Fruit fly (Drosophila melanogaster) whole organism, embryonic: Measurements from ENCODE around the gene Acp36DE.

Experiments
- Abd-B ChIP-seq: fragments of 200-800 bp; sonication (Bioruptor generic); optimal IDR thresholded peaks from 2 replicates; lab custom pipeline; 2018; ENCODE audit warnings: missing biosample characterization, mild to moderate bottlenecking, missing genetic modification characterization, moderate library complexity
- Atf-2 ChIP-seq: fragments of 200-800 bp; sonication (Bioruptor generic); optimal IDR thresholded peaks from 2 replicates; lab custom pipeline; 2016; ENCODE audit warnings: missing biosample characterization, missing genetic modification characterization
- Awh ChIP-seq: fragments of 200-800 bp; sonication (Bioruptor generic); IDR thresholded peaks from 2 replicates; pipeline ENCODE4, ENCODE4 v1.3.6; 2022; ENCODE audit warnings: missing biosample characterization, missing genetic modification characterization
- Blimp-1 ChIP-seq: fragments of 200-800 bp; sonication (Bioruptor generic); optimal IDR thresholded peaks from 3 replicates; lab custom pipeline; 2018; ENCODE audit warnings: missing biosample characterization, missing genetic modification characterization, mild to moderate bottlenecking, moderate library complexity, missing genetic modification reagents
- CG1024 ChIP-seq: fragments of 200-800 bp; sonication (Bioruptor generic); IDR thresholded peaks from 2 replicates; pipeline ENCODE4 v1.3.6; 2022; ENCODE audit warnings: missing biosample characterization, missing genetic modification characterization
- CG10366 ChIP-seq: fragments of 200-800 bp; sonication (Bioruptor generic); IDR thresholded peaks from 2 replicates; pipeline ENCODE4 v1.3.6; 2022; ENCODE audit warnings: missing biosample characterization, missing genetic modification characterization
- CG10462 ChIP-seq: fragments of 200-800 bp; sonication (Bioruptor generic); optimal IDR thresholded peaks from 2 replicates; lab custom pipeline; 2016; ENCODE audit warnings: missing biosample characterization, missing genetic modification characterization
- CG10543 ChIP-seq: fragments of 200-800 bp; sonication (Bioruptor generic); optimal IDR thresholded peaks from 3 replicates; lab custom pipeline; 2017; ENCODE audit warnings: missing biosample characterization, mild to moderate bottlenecking, missing genetic modification characterization, moderate library complexity
- CG10565 ChIP-seq: fragments of 200-800 bp; sonication (Bioruptor generic); optimal IDR thresholded peaks from 3 replicates; lab custom pipeline; 2016; ENCODE audit warnings: missing biosample characterization, mild to moderate bottlenecking, missing genetic modification characterization
- CG10959 ChIP-seq: fragments of 200-800 bp; sonication (Bioruptor generic); IDR thresholded peaks from 2 replicates; pipeline ENCODE4 v1.3.6; 2022; ENCODE audit warnings: missing biosample characterization, missing genetic modification characterization
- CG12942 ChIP-seq: fragments of 200-800 bp; sonication (Bioruptor generic); optimal IDR thresholded peaks from 3 replicates; lab custom pipeline; 2016; ENCODE audit warnings: missing biosample characterization, missing genetic modification characterization
- CG15073 ChIP-seq: fragments of 200-800 bp; sonication (Bioruptor generic); optimal IDR thresholded peaks from 2 replicates; lab custom pipeline; 2016; ENCODE audit warnings: missing biosample characterization, missing genetic modification characterization
- CG1529 ChIP-seq: fragments of 200-800 bp; sonication (Bioruptor generic); optimal IDR thresholded peaks from 3 replicates; lab custom pipeline; 2018; ENCODE audit warnings: missing biosample characterization, missing genetic modification characterization
- CG1647 ChIP-seq: fragments of 200-800 bp; sonication (Bioruptor generic); optimal IDR thresholded peaks from 3 replicates; lab custom pipeline; 2016; ENCODE audit warnings: missing biosample characterization, missing genetic modification characterization
- CG17361 ChIP-seq: fragments of 200-800 bp; sonication (Bioruptor generic); IDR thresholded peaks from 3 replicates; pipeline ENCODE4 v1.3.6; 2022; ENCODE audit warnings: missing biosample characterization, missing genetic modification characterization
- CG17612 ChIP-seq: fragments of 200-800 bp; sonication (Bioruptor generic); IDR thresholded peaks from 2 replicates; pipeline ENCODE4 v1.3.6; 2022; ENCODE audit warnings: missing biosample characterization, missing genetic modification characterization
- CG17802 ChIP-seq: fragments of 200-800 bp; sonication (Bioruptor generic); optimal IDR thresholded peaks from 2 replicates; lab custom pipeline; 2018; ENCODE audit warnings: missing biosample characterization, mild to moderate bottlenecking, missing genetic modification characterization, moderate library complexity
- CG2678 ChIP-seq: fragments of 200-800 bp; sonication (Bioruptor generic); optimal IDR thresholded peaks from 3 replicates; lab custom pipeline; 2019; ENCODE audit warnings: missing biosample characterization, mild to moderate bottlenecking, missing genetic modification characterization, moderate library complexity
- CG4360 ChIP-seq: fragments of 200-800 bp; sonication (Bioruptor generic); IDR thresholded peaks from 2 replicates; pipeline ENCODE4 v1.3.6; 2022; ENCODE audit warnings: missing biosample characterization, missing genetic modification characterization
- CG43689 ChIP-seq: fragments of 200-800 bp; sonication (Bioruptor generic); IDR thresholded peaks from 2 replicates; pipeline ENCODE4 v1.3.6; 2022; ENCODE audit warnings: missing biosample characterization, missing genetic modification characterization
- CG5953 ChIP-seq: fragments of 200-800 bp; sonication (Bioruptor generic); IDR thresholded peaks from 2 replicates; pipeline ENCODE4 v1.3.6; 2022; ENCODE audit warnings: missing biosample characterization, missing genetic modification characterization
- CG6683 ChIP-seq: fragments of 200-800 bp; sonication (Bioruptor generic); optimal IDR thresholded peaks from 2 replicates; lab custom pipeline; 2017; ENCODE audit warnings: missing biosample characterization, mild to moderate bottlenecking, missing genetic modification characterization, missing genetic modification reagents
- CG6813 ChIP-seq: fragments of 200-800 bp; sonication (Bioruptor generic); optimal IDR thresholded peaks from 2 replicates; lab custom pipeline; 2017; ENCODE audit warnings: missing biosample characterization, missing genetic modification characterization, mild to moderate bottlenecking, moderate library complexity, missing genetic modification reagents
- CG9437 ChIP-seq: fragments of 200-800 bp; sonication (Bioruptor generic); optimal IDR thresholded peaks from 2 replicates; lab custom pipeline; 2018; ENCODE audit warnings: missing biosample characterization, mild to moderate bottlenecking, missing genetic modification characterization
- Dip2 ChIP-seq: fragments of 200-800 bp; sonication (Bioruptor generic); IDR thresholded peaks from 2 replicates; pipeline ENCODE4 v1.3.6; 2022; ENCODE audit warnings: missing biosample characterization, missing genetic modification characterization
- E2f1 ChIP-seq: fragments of 200-800 bp; sonication (Bioruptor generic); IDR thresholded peaks from 2 replicates; pipeline ENCODE4 v1.3.6; 2022; ENCODE audit warnings: missing biosample characterization, missing genetic modification characterization
- E2f2 ChIP-seq: fragments of 200-800 bp; sonication (Bioruptor generic); IDR thresholded peaks from 2 replicates; pipeline ENCODE4 v1.3.6; 2022; ENCODE audit warnings: missing biosample characterization, missing genetic modification characterization
- Eip74EF ChIP-seq, 2 experiments: fragments of 200-800 bp in 1 of 2; fragments of >200 bp in 1 of 2; sonication (Bioruptor generic) in 1 of 2; optimal IDR thresholded peaks; 2 replicates each; lab custom pipeline; 2017 to 2019; ENCODE audit warnings: missing biosample characterization in 2 of 2, missing genetic modification characterization in 2 of 2, mild to moderate bottlenecking in 1 of 2, moderate library complexity in 1 of 2
- Fer1 ChIP-seq: fragments of 200-800 bp; sonication (Bioruptor generic); optimal IDR thresholded peaks from 2 replicates; lab custom pipeline; 2017; ENCODE audit warnings: missing biosample characterization, mild to moderate bottlenecking, missing genetic modification characterization
- Hr39 ChIP-seq: fragments of >200 bp; optimal IDR thresholded peaks from 2 replicates; lab custom pipeline; 2017
- Kr ChIP-seq: fragments of 200-800 bp; sonication (Bioruptor generic); optimal IDR thresholded peaks from 2 replicates; lab custom pipeline; 2017; ENCODE audit warnings: missing biosample characterization, mild to moderate bottlenecking, missing genetic modification characterization
- Mad ChIP-seq: fragments of 200-800 bp; sonication (Bioruptor generic); optimal IDR thresholded peaks from 2 replicates; lab custom pipeline; 2016; ENCODE audit warnings: missing biosample characterization, missing genetic modification characterization
- NFAT ChIP-seq: fragments of 200-800 bp; sonication (Bioruptor generic); IDR thresholded peaks from 2 replicates; pipeline ENCODE4 v1.3.6; 2022; ENCODE audit warnings: missing biosample characterization, missing genetic modification characterization
- Nf-YA ChIP-seq: fragments of 200-800 bp; sonication (Bioruptor generic); IDR thresholded peaks from 2 replicates; pipeline ENCODE4 v1.3.6; 2022; ENCODE audit warnings: missing biosample characterization, missing genetic modification characterization
- Poxn ChIP-seq: fragments of 200-800 bp; sonication (Bioruptor generic); IDR thresholded peaks from 2 replicates; pipeline ENCODE4 v1.3.6; 2022; ENCODE audit warnings: missing biosample characterization, missing genetic modification characterization
- Ptx1 ChIP-seq: fragments of 200-800 bp; sonication (Bioruptor generic); IDR thresholded peaks from 2 replicates; pipeline ENCODE4 v1.3.6; 2022; ENCODE audit warnings: missing biosample characterization, missing genetic modification characterization
- Rfx ChIP-seq: fragments of 200-800 bp; sonication (Bioruptor generic); IDR thresholded peaks from 2 replicates; pipeline ENCODE4 v1.3.6; 2022; ENCODE audit warnings: missing biosample characterization, missing genetic modification characterization
- Taf1 ChIP-seq: fragments of 200-800 bp; sonication (Bioruptor generic); IDR thresholded peaks from 2 replicates; pipeline ENCODE4 v1.3.6; 2022; ENCODE audit warnings: missing biosample characterization, missing genetic modification characterization
- ase ChIP-seq: fragments of 200-800 bp; sonication (Bioruptor generic); IDR thresholded peaks from 3 replicates; pipeline ENCODE4 v1.3.6; 2022; ENCODE audit warnings: missing biosample characterization, missing genetic modification characterization
- ash1 ChIP-seq: fragments of 200-800 bp; sonication (Bioruptor generic); optimal IDR thresholded peaks from 2 replicates; lab custom pipeline; 2018; ENCODE audit warnings: missing biosample characterization, mild to moderate bottlenecking, missing genetic modification characterization
- eyg ChIP-seq: fragments of 200-800 bp; sonication (Bioruptor generic); optimal IDR thresholded peaks from 3 replicates; lab custom pipeline; 2016; ENCODE audit warnings: missing biosample characterization, missing genetic modification characterization
- fd64A ChIP-seq: fragments of 200-800 bp; sonication (Bioruptor generic); optimal IDR thresholded peaks from 3 replicates; lab custom pipeline; 2018; ENCODE audit warnings: missing biosample characterization, mild to moderate bottlenecking, missing genetic modification characterization
- gcm ChIP-seq: fragments of 200-800 bp; sonication (Bioruptor generic); optimal IDR thresholded peaks from 2 replicates; lab custom pipeline; 2019; ENCODE audit warnings: missing biosample characterization, mild to moderate bottlenecking, missing genetic modification characterization, moderate library complexity
- grn ChIP-seq: fragments of 200-800 bp; sonication (Bioruptor generic); optimal IDR thresholded peaks from 3 replicates; lab custom pipeline; 2017; ENCODE audit warnings: missing biosample characterization, missing genetic modification characterization
- h ChIP-seq: fragments of >200 bp; optimal IDR thresholded peaks from 2 replicates; lab custom pipeline; 2017
- jumu ChIP-seq: fragments of 200-800 bp; sonication (Bioruptor generic); optimal IDR thresholded peaks from 3 replicates; lab custom pipeline; 2016; ENCODE audit warnings: missing biosample characterization, missing genetic modification characterization
- knrl ChIP-seq: fragments of 200-800 bp; sonication (Bioruptor generic); IDR thresholded peaks from 3 replicates; pipeline ENCODE4 v1.3.6; 2022; ENCODE audit warnings: missing biosample characterization, missing genetic modification characterization; ENCODE audit not compliant: partially characterized antibody
- lov ChIP-seq, 2 experiments: fragments of 200-800 bp in 1 of 2; fragments of >200 bp in 1 of 2; sonication (Bioruptor generic) in 1 of 2; IDR thresholded peaks in 1 of 2; optimal IDR thresholded peaks in 1 of 2; 2 replicates in 1 of 2; 3 replicates in 1 of 2; pipeline versions ENCODE4 v1.3.6 to Lab custom; 2017 to 2022; ENCODE audit warnings: missing biosample characterization in 1 of 2, missing genetic modification characterization in 1 of 2
- mam ChIP-seq: fragments of 200-800 bp; sonication (Bioruptor generic); optimal IDR thresholded peaks from 3 replicates; lab custom pipeline; 2016; ENCODE audit warnings: missing biosample characterization, missing genetic modification characterization
- nom ChIP-seq: fragments of 200-800 bp; sonication (Bioruptor generic); optimal IDR thresholded peaks from 2 replicates; lab custom pipeline; 2017; ENCODE audit warnings: missing biosample characterization, missing genetic modification characterization, mild to moderate bottlenecking, moderate library complexity, missing genetic modification reagents
- pnt ChIP-seq: fragments of 200-800 bp; sonication (Bioruptor generic); optimal IDR thresholded peaks from 3 replicates; lab custom pipeline; 2016; ENCODE audit warnings: missing biosample characterization, missing genetic modification characterization

Acp36DE gene

dm6 chr2L:18325120-18325581, 33.7 kb downstream of the Acp36DE start (continued):
- TF ChIP-seq CG1647 (GFP tag; lab: Kevin White, UChicago) (peak; percentile 71), h (lab: Kevin White, UChicago) (no peak), CG1024 (GFP tag; lab: Robert Waterston, UW) (peak; percentile 74), knrl (GFP tag; lab: Robert Waterston, UW) (no peak), Taf1 (GFP tag; lab: Robert Waterston, UW) (0 out of 2 replicates have a peak, but pooled peaks have one; percentile 31), Dip2 (no peak), gcm (GFP tag; lab: Kevin White, UChicago) (peak; percentile 84), mam (GFP tag; lab: Kevin White, UChicago) (peak; percentile 75), CG10959 (GFP tag; lab: Robert Waterston, UW) (peak; percentile 76; the same call in 1 of the 2 replicates), pnt (peak; percentile 81), Eip74EF (GFP tag; optimal IDR thresholded peaks at IDR 0.05; lab: Kevin White, UChicago) (peak in 1 of 2 experiments; percentile 70), CG15073 (GFP tag; lab: Kevin White, UChicago) (no peak), Hr39 (no peak), CG10462 (GFP tag; lab: Kevin White, UChicago) (peak; percentile 50), E2f2 (GFP tag; lab: Robert Waterston, UW) (peak; percentile 58), Rfx (GFP tag; lab: Robert Waterston, UW) (peak; percentile 87), ase (peak; percentile 77), ash1 (GFP tag; lab: Kevin White, UChicago) (no peak), E2f1 (GFP tag; lab: Robert Waterston, UW) (peak; percentile 81), Abd-B (peak; percentile 74), Nf-YA (GFP tag; lab: Robert Waterston, UW) (peak; percentile 72; the same call in 1 of the 2 replicates), grn (GFP tag; lab: Kevin White, UChicago) (peak; percentile 98), CG4360 (peak; percentile 70), CG10366 (GFP tag; lab: Robert Waterston, UW) (peak; percentile 89), eyg (GFP tag; lab: Kevin White, UChicago) (peak; percentile 44), Fer1 (GFP tag; lab: Kevin White, UChicago) (peak; percentile 75), nom (GFP tag; lab: Kevin White, UChicago) (no peak), CG17612 (GFP tag; lab: Robert Waterston, UW) (no peak; the same call in 1 of the 2 replicates), CG17361 (peak; percentile 90), NFAT (GFP tag; lab: Robert Waterston, UW) (no peak; the same call in 1 of the 2 replicates), fd64A (GFP tag; lab: Kevin White, UChicago) (peak; percentile 76), CG2678 (tag; lab: Kevin White, UChicago) (peak; percentile 89), Poxn (no peak), CG10543 (peak; percentile 54), CG17802 (tag; lab: Kevin White, UChicago) (peak; percentile 72), Atf-2 (GFP tag; lab: Kevin White, UChicago) (peak; percentile 85), Awh (GFP tag; lab: Robert Waterston, UW) (peak; percentile 88), CG6813 (GFP tag; lab: Kevin White, UChicago) (peak; percentile 60), CG10565 (GFP tag; lab: Kevin White, UChicago) (no peak), Ptx1 (peak; percentile 89), Mad (GFP tag; lab: Kevin White, UChicago) (peak; percentile 74), Blimp-1 (peak; percentile 90), CG12942 (GFP tag; lab: Kevin White, UChicago) (peak; percentile 75), lov (optimal IDR thresholded peaks at IDR 0.05; lab: Kevin White, UChicago) (no peak), lov (GFP tag; IDR thresholded peaks at IDR 0.05; lab: Robert Waterston, UW) (peak; percentile 82), Kr (peak; percentile 51), CG43689 (GFP tag; lab: Robert Waterston, UW) (peak; percentile 72), CG6683 (peak; percentile 30), jumu (GFP tag; lab: Kevin White, UChicago) (peak; percentile 82), CG1529 (peak; percentile 82), CG5953 (GFP tag; lab: Robert Waterston, UW) (peak; percentile 84), CG9437 (GFP tag; lab: Kevin White, UChicago) (peak; percentile 67)
